Worm (Caenorhabditis elegans) whole organism, L2 larva: ENCODE results near the gene abts-3.

ENCODE experiments used
- lin-13 ChIP-seq: fragments of 150-350 bp; optimal IDR thresholded peaks from 2 replicates; lab custom pipeline; 2014; ENCODE audit warnings: missing biosample characterization, missing genetic modification reagents, missing genetic modification characterization
- nhr-12 ChIP-seq: fragments of 150-350 bp; optimal IDR thresholded peaks from 2 replicates; lab custom pipeline; 2014; ENCODE audit warnings: missing biosample characterization, missing genetic modification characterization
- nhr-23 ChIP-seq: fragments of 150-350 bp; optimal IDR thresholded peaks from 2 replicates; lab custom pipeline; 2014; ENCODE audit warnings: missing biosample characterization, missing genetic modification reagents, missing genetic modification characterization

- TF ChIP-seq lin-13 (GFP tag; lab: Kevin White, UChicago), result no peak
- TF ChIP-seq nhr-12, result no peak
- TF ChIP-seq nhr-23, result no peak
Observed at ce11 chrII:6139484-6139883, 6.8 kb downstream of the abts-3 start.
